Fruit fly (Drosophila melanogaster) whole organism, wandering third instar larva: ENCODE data around the gene Mps1.

ENCODE experiments used
- Abd-B ChIP-seq: fragments of >200 bp; optimal IDR thresholded peaks from 2 replicates; lab custom pipeline; 2017; ENCODE audit warnings: missing biosample characterization, missing genetic modification characterization
- Hnf4 ChIP-seq: fragments of 200-800 bp; sonication (Bioruptor generic); optimal IDR thresholded peaks from 2 replicates; lab custom pipeline; 2016; ENCODE audit warnings: missing biosample characterization, mild to moderate bottlenecking, missing genetic modification characterization
- Myc ChIP-seq: fragments of >200 bp; optimal IDR thresholded peaks from 2 replicates; lab custom pipeline; 2017
- N ChIP-seq: fragments of >200 bp; optimal IDR thresholded peaks from 2 replicates; lab custom pipeline; 2018; ENCODE audit warnings: missing biosample characterization, missing external identifiers, missing genetic modification characterization
- OdsH ChIP-seq: fragments of 200-800 bp; sonication (Bioruptor generic); optimal IDR thresholded peaks from 2 replicates; lab custom pipeline; 2016; ENCODE audit warnings: missing biosample characterization, mild to moderate bottlenecking, missing genetic modification characterization
- fru ChIP-seq: fragments of 200-800 bp; sonication (Bioruptor generic); optimal IDR thresholded peaks from 3 replicates; lab custom pipeline; 2016; ENCODE audit warnings: missing biosample characterization, mild to moderate bottlenecking, missing genetic modification characterization
- pan ChIP-seq: fragments of >200 bp; optimal IDR thresholded peaks from 2 replicates; lab custom pipeline; 2017
- woc ChIP-seq: sonication (Bioruptor generic); optimal IDR thresholded peaks from 2 replicates; lab custom pipeline; 2016; ENCODE audit warnings: missing biosample characterization, mild to moderate bottlenecking, missing genetic modification characterization

- TF ChIP-seq Hnf4 (GFP tag; lab: Kevin White, UChicago): no peak
- no peak for TF ChIP-seq Abd-B
- TF ChIP-seq N (GFP tag; lab: Kevin White, UChicago): no peak
- no peak for TF ChIP-seq woc (GFP tag; lab: Kevin White, UChicago)
- TF ChIP-seq pan: no peak
- TF ChIP-seq fru: no peak
- no peak for TF ChIP-seq OdsH (GFP tag; lab: Kevin White, UChicago)
- TF ChIP-seq Myc (lab: Kevin White, UChicago): no peak
These were observed 15.8 kb downstream of the Mps1 start, which contains the start of gene CG31249 for dm6 chr3R:17686875-17687274.
